Worm (Caenorhabditis elegans) whole organism, L4/young adult: ENCODE data around the gene folr-1.

Experiments used
- W03F9.2 ChIP-seq: fragments of 150-350 bp; optimal IDR thresholded peaks from 2 replicates; lab custom pipeline; 2014; ENCODE audit warnings: missing biosample characterization, missing genetic modification characterization
- dao-5 ChIP-seq: sonication (generic microtip); optimal IDR thresholded peaks from 2 replicates; lab custom pipeline; 2016; ENCODE audit warnings: missing genotype, missing genetic modification characterization, moderate library complexity, missing compliant biosample characterization
- him-1 ChIP-seq: sonication (generic microtip); optimal IDR thresholded peaks from 2 replicates; lab custom pipeline; 2016; ENCODE audit warnings: missing genotype, missing genetic modification reagents, missing genetic modification characterization, missing compliant biosample characterization

DNA sequence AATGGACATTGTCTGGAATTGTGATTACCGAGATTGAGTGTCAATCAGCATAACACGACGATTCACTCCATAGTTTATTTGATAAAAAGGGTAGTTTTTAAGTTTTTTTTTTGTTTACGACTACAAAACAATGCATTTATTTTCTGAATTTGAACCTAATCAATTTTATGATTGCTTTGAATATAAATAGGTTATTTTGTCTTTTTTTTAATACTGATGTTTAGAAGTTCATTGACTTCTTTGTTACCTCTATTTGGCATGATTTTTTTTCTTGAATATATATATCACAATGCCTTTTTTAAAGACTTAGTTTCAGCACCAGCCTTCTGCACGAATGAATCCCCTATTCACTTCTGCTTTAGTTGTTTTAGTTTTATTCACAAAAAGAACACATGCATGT lies 49.6 kb upstream of the folr-1 start, which contains the start of gene R07B1.13:
- TF ChIP-seq W03F9.2 (no peak), him-1 (tag; lab: Kevin White, UChicago) (no peak), dao-5 (tag; lab: Kevin White, UChicago) (no peak)
